Fruit fly (Drosophila melanogaster): ENCODE data around the gene squ.

dm6 chr2L:16643961-16644360 is 35.9 kb upstream of the squ start:
- no peak for TF ChIP-seq pan (optimal IDR thresholded peaks at IDR 0.05)
- no peak for TF ChIP-seq psq (optimal IDR thresholded peaks at IDR 0.05)

All from whole organism.